Fruit fly (Drosophila melanogaster) whole organism, embryonic: ENCODE results near the gene Fpgs1.

Experiments
- B-H2 ChIP-seq: fragments of 200-800 bp; sonication (Bioruptor generic); optimal IDR thresholded peaks from 2 replicates; lab custom pipeline; 2018; ENCODE audit warnings: missing biosample characterization, mild to moderate bottlenecking, missing genetic modification characterization
- BtbVII ChIP-seq: fragments of 200-800 bp; sonication (Bioruptor generic); optimal IDR thresholded peaks from 3 replicates; lab custom pipeline; 2017; ENCODE audit warnings: missing biosample characterization, mild to moderate bottlenecking, missing genetic modification characterization
- Bteb2 ChIP-seq: fragments of 200-800 bp; sonication (Bioruptor generic); optimal IDR thresholded peaks from 2 replicates; lab custom pipeline; 2016; ENCODE audit warnings: missing biosample characterization, missing genetic modification characterization
- CG1024 ChIP-seq: fragments of 200-800 bp; sonication (Bioruptor generic); IDR thresholded peaks from 2 replicates; pipeline ENCODE4 v1.3.6; 2022; ENCODE audit warnings: missing biosample characterization, missing genetic modification characterization
- CG13287 ChIP-seq: fragments of 200-800 bp; sonication (Bioruptor generic); IDR thresholded peaks from 2 replicates; pipeline ENCODE4 v1.3.6; 2022; ENCODE audit warnings: missing biosample characterization, missing genetic modification characterization; ENCODE audit not compliant: partially characterized antibody
- CG13624 ChIP-seq: fragments of 200-800 bp; sonication (Bioruptor generic); optimal IDR thresholded peaks from 2 replicates; lab custom pipeline; 2016; ENCODE audit warnings: missing biosample characterization, missing genetic modification characterization
- CG14050 ChIP-seq: fragments of 200-800 bp; sonication (Bioruptor generic); IDR thresholded peaks from 3 replicates; pipeline ENCODE4 v1.3.6; 2022; ENCODE audit warnings: missing biosample characterization, missing genetic modification characterization
- CG1529 ChIP-seq: fragments of 200-800 bp; sonication (Bioruptor generic); optimal IDR thresholded peaks from 3 replicates; lab custom pipeline; 2018; ENCODE audit warnings: missing biosample characterization, missing genetic modification characterization
- CG15514 ChIP-seq: fragments of 200-800 bp; sonication (Bioruptor generic); optimal IDR thresholded peaks from 3 replicates; lab custom pipeline; 2017; ENCODE audit warnings: missing biosample characterization, missing genetic modification characterization, mild to moderate bottlenecking, moderate library complexity, missing genetic modification reagents
- CG1602 ChIP-seq: fragments of 200-800 bp; sonication (Bioruptor generic); optimal IDR thresholded peaks from 3 replicates; lab custom pipeline; 2016; ENCODE audit warnings: missing biosample characterization, missing genetic modification characterization
- CG17186 ChIP-seq: fragments of 200-800 bp; sonication (Bioruptor generic); optimal IDR thresholded peaks from 3 replicates; lab custom pipeline; 2017; ENCODE audit warnings: missing biosample characterization, missing genetic modification reagents, missing genetic modification characterization
- CG1832 ChIP-seq: fragments of 200-800 bp; sonication (Bioruptor generic); optimal IDR thresholded peaks from 2 replicates; lab custom pipeline; 2017; ENCODE audit warnings: missing biosample characterization, mild to moderate bottlenecking, missing genetic modification characterization, inconsistent platforms
- CG2712 ChIP-seq: fragments of 200-800 bp; optimal IDR thresholded peaks from 3 replicates; lab custom pipeline; 2019; ENCODE audit warnings: missing biosample characterization, mild to moderate bottlenecking, missing genetic modification characterization, moderate library complexity
- CG31224 ChIP-seq: fragments of 200-800 bp; sonication (Bioruptor generic); IDR thresholded peaks from 2 replicates; pipeline ENCODE4 v1.3.6; 2022; ENCODE audit warnings: missing biosample characterization, missing genetic modification characterization
- CG31388 ChIP-seq: fragments of 200-800 bp; sonication (Bioruptor generic); optimal IDR thresholded peaks from 2 replicates; lab custom pipeline; 2016; ENCODE audit warnings: missing biosample characterization, missing genetic modification characterization
- CG4617 ChIP-seq: fragments of 200-800 bp; sonication (Bioruptor generic); optimal IDR thresholded peaks from 3 replicates; lab custom pipeline; 2016; ENCODE audit warnings: missing biosample characterization, missing genetic modification characterization, borderline replicate concordance
- CG6689 ChIP-seq: fragments of 200-800 bp; sonication (Bioruptor generic); IDR thresholded peaks from 2 replicates; pipeline ENCODE4 v1.3.6; 2022; ENCODE audit warnings: missing biosample characterization, missing genetic modification characterization
- CG8478 ChIP-seq: fragments of >200 bp; optimal IDR thresholded peaks from 2 replicates; lab custom pipeline; 2018
- Dad ChIP-seq: fragments of 200-800 bp; sonication (Bioruptor generic); optimal IDR thresholded peaks from 3 replicates; lab custom pipeline; 2016; ENCODE audit warnings: missing biosample characterization, missing genetic modification characterization
- Elba2 ChIP-seq: fragments of 200-800 bp; sonication (Bioruptor generic); optimal IDR thresholded peaks from 3 replicates; lab custom pipeline; 2016; ENCODE audit warnings: missing biosample characterization, missing genetic modification characterization
- Gug ChIP-seq: fragments of 200-800 bp; sonication (Bioruptor generic); IDR thresholded peaks from 4 replicates; pipeline ENCODE4 v1.3.6; 2022; ENCODE audit warnings: missing biosample characterization, missing genetic modification characterization
- Hmr ChIP-seq: fragments of 200-800 bp; sonication (Bioruptor generic); optimal IDR thresholded peaks from 3 replicates; lab custom pipeline; 2017; ENCODE audit warnings: mild to moderate bottlenecking, missing biosample characterization, missing genetic modification reagents, missing genetic modification characterization
- Hmx ChIP-seq: fragments of 200-800 bp; sonication (Bioruptor generic); optimal IDR thresholded peaks from 2 replicates; lab custom pipeline; 2016; ENCODE audit warnings: missing biosample characterization, missing genetic modification characterization
- Hr51 ChIP-seq, 2 experiments: fragments of 200-800 bp; sonication (Bioruptor generic); optimal IDR thresholded peaks; 2 replicates in 1 of 2; 3 replicates in 1 of 2; lab custom pipeline; 2016 to 2018; ENCODE audit warnings: missing biosample characterization in 2 of 2, missing genetic modification characterization in 2 of 2, mild to moderate bottlenecking in 1 of 2, moderate library complexity in 1 of 2
- Jarid2 ChIP-seq: fragments of 200-800 bp; sonication (Bioruptor generic); optimal IDR thresholded peaks from 3 replicates; lab custom pipeline; 2017; ENCODE audit warnings: mild to moderate bottlenecking, missing biosample characterization, missing genetic modification reagents, missing genetic modification characterization
- Kr ChIP-seq: fragments of 200-800 bp; sonication (Bioruptor generic); optimal IDR thresholded peaks from 2 replicates; lab custom pipeline; 2017; ENCODE audit warnings: missing biosample characterization, mild to moderate bottlenecking, missing genetic modification characterization
- Mes4 ChIP-seq: fragments of 200-800 bp; sonication (Bioruptor generic); optimal IDR thresholded peaks from 2 replicates; lab custom pipeline; 2016; ENCODE audit warnings: missing biosample characterization, missing genetic modification characterization
- Sox100B ChIP-seq: fragments of 200-800 bp; sonication (Bioruptor generic); optimal IDR thresholded peaks from 3 replicates; lab custom pipeline; 2018; ENCODE audit warnings: missing biosample characterization, mild to moderate bottlenecking, missing genetic modification characterization
- Sry-δ ChIP-seq: fragments of 200-800 bp; sonication (Bioruptor generic); optimal IDR thresholded peaks from 2 replicates; lab custom pipeline; 2016; ENCODE audit warnings: missing biosample characterization, missing genetic modification characterization
- cwo ChIP-seq: fragments of 200-800 bp; sonication (Bioruptor generic); optimal IDR thresholded peaks from 3 replicates; lab custom pipeline; 2017; ENCODE audit warnings: missing biosample characterization, missing genetic modification characterization, mild to moderate bottlenecking, moderate library complexity, missing genetic modification reagents
- dmrt99B ChIP-seq: fragments of 200-800 bp; sonication (Bioruptor generic); optimal IDR thresholded peaks from 2 replicates; lab custom pipeline; 2018; ENCODE audit warnings: missing biosample characterization, mild to moderate bottlenecking, missing genetic modification characterization, moderate library complexity
- ind ChIP-seq: fragments of 200-800 bp; sonication (Bioruptor generic); optimal IDR thresholded peaks from 3 replicates; lab custom pipeline; 2016; ENCODE audit warnings: missing biosample characterization, missing genetic modification characterization
- insv ChIP-seq, 2 experiments: fragments of 200-800 bp; sonication (Bioruptor generic); optimal IDR thresholded peaks; 3 replicates each; lab custom pipeline; 2016 to 2018; ENCODE audit warnings: missing biosample characterization in 2 of 2, missing genetic modification characterization in 2 of 2
- jing ChIP-seq: fragments of 200-800 bp; sonication (Bioruptor generic); optimal IDR thresholded peaks from 2 replicates; lab custom pipeline; 2018; ENCODE audit warnings: missing biosample characterization, mild to moderate bottlenecking, missing genetic modification characterization
- lola ChIP-seq, 3 experiments: fragments of >200 bp in 2 of 3; fragments of 200-800 bp in 1 of 3; sonication (Bioruptor generic) in 1 of 3; optimal IDR thresholded peaks; 2 replicates each; lab custom pipeline; 2017 to 2019; ENCODE audit warnings: missing biosample characterization in 3 of 3, missing genetic modification characterization in 3 of 3, mild to moderate bottlenecking in 1 of 3, moderate library complexity in 1 of 3
- mld ChIP-seq: fragments of 200-800 bp; sonication (Bioruptor generic); IDR thresholded peaks from 3 replicates; pipeline ENCODE4 v1.3.6; 2022; ENCODE audit warnings: missing biosample characterization, missing genetic modification characterization; ENCODE audit not compliant: partially characterized antibody
- odd ChIP-seq: fragments of 200-800 bp; sonication (Bioruptor generic); optimal IDR thresholded peaks from 2 replicates; lab custom pipeline; 2017; ENCODE audit warnings: missing biosample characterization, mild to moderate bottlenecking, missing genetic modification characterization
- otp ChIP-seq: fragments of 200-800 bp; sonication (Bioruptor generic); IDR thresholded peaks from 3 replicates; pipeline ENCODE4, ENCODE4 v1.3.6; 2022; ENCODE audit warnings: missing biosample characterization, missing genetic modification characterization
- pnt ChIP-seq: fragments of 200-800 bp; sonication (Bioruptor generic); optimal IDR thresholded peaks from 3 replicates; lab custom pipeline; 2016; ENCODE audit warnings: missing biosample characterization, missing genetic modification characterization
- pros ChIP-seq: fragments of 200-800 bp; sonication (Bioruptor generic); optimal IDR thresholded peaks from 3 replicates; lab custom pipeline; 2019; ENCODE audit warnings: missing biosample characterization, mild to moderate bottlenecking, missing genetic modification characterization, moderate library complexity
- row ChIP-seq: fragments of 200-800 bp; sonication (Bioruptor generic); IDR thresholded peaks from 3 replicates; pipeline ENCODE4 v1.3.6; 2022; ENCODE audit warnings: missing biosample characterization, missing genetic modification characterization
- sens ChIP-seq: fragments of 200-800 bp; sonication (Bioruptor generic); peaks from one replicate; lab custom pipeline; 2016; ENCODE audit warnings: missing biosample characterization, missing genetic modification characterization
- slp2 ChIP-seq: fragments of 200-800 bp; sonication (Bioruptor generic); optimal IDR thresholded peaks from 2 replicates; lab custom pipeline; 2016; ENCODE audit warnings: missing biosample characterization, missing genetic modification characterization
- tx ChIP-seq: fragments of 200-800 bp; sonication (Bioruptor generic); optimal IDR thresholded peaks from 2 replicates; lab custom pipeline; 2016; ENCODE audit warnings: missing biosample characterization, missing genetic modification characterization
- vfl ChIP-seq: fragments of 200-800 bp; sonication (Bioruptor generic); optimal IDR thresholded peaks from 2 replicates; lab custom pipeline; 2016; ENCODE audit warnings: missing biosample characterization, missing genetic modification characterization
- vnd ChIP-seq: fragments of 200-800 bp; sonication (Bioruptor generic); IDR thresholded peaks from 3 replicates; pipeline ENCODE4 v1.3.6; 2022; ENCODE audit warnings: missing biosample characterization, missing genetic modification characterization; ENCODE audit not compliant: partially characterized antibody
- zen2 ChIP-seq: fragments of 200-800 bp; sonication (Bioruptor generic); IDR thresholded peaks from 3 replicates; pipeline ENCODE4 v1.3.6; 2022; ENCODE audit warnings: missing biosample characterization, missing genetic modification characterization; ENCODE audit not compliant: partially characterized antibody
- zfh2 ChIP-seq: fragments of 200-800 bp; sonication (Bioruptor generic); optimal IDR thresholded peaks from 2 replicates; lab custom pipeline; 2016; ENCODE audit warnings: missing biosample characterization, missing genetic modification characterization

The Fpgs1 gene

dm6 chrX:12582984-12583869, 28.4 kb upstream of the Fpgs1 start, which contains the start of gene Pits (continued):
- TF ChIP-seq B-H2 (peak; percentile 50), Hr51 (GFP tag; optimal IDR thresholded peaks at IDR 0.05; lab: Kevin White, UChicago) (peak; percentile 18 to 45), Hmx (GFP tag; lab: Kevin White, UChicago) (no peak), odd (GFP tag; lab: Kevin White, UChicago) (peak; percentile 30), CG31388 (GFP tag; lab: Kevin White, UChicago) (no peak), tx (GFP tag; lab: Kevin White, UChicago) (peak; percentile 26), Mes4 (GFP tag; lab: Kevin White, UChicago) (peak; percentile 40), CG1024 (GFP tag; lab: Robert Waterston, UW) (no peak), zen2 (GFP tag; lab: Robert Waterston, UW) (0 out of 3 replicates have a peak, but pooled peaks have one; percentile 31), Jarid2 (GFP tag; lab: Kevin White, UChicago) (peak; percentile 96), row (GFP tag; lab: Robert Waterston, UW) (peak; percentile 67), CG13624 (GFP tag; lab: Kevin White, UChicago) (peak; percentile 84), BtbVII (peak; percentile 59), Bteb2 (GFP tag; lab: Kevin White, UChicago) (no peak), pnt (GFP tag; lab: Kevin White, UChicago) (no peak), jing (GFP tag; lab: Kevin White, UChicago) (no peak), Hmr (GFP tag; lab: Kevin White, UChicago) (peak; percentile 79), CG14050 (GFP tag; lab: Robert Waterston, UW) (no peak), CG1832 (peak; percentile 91), Sry-δ (GFP tag; lab: Kevin White, UChicago) (peak; percentile 46), CG17186 (GFP tag; lab: Kevin White, UChicago) (peak; percentile 34), lola (GFP tag; optimal IDR thresholded peaks at IDR 0.05; lab: Kevin White, UChicago) (peak in 1 of 3 experiments; percentile 28), CG13287 (GFP tag; lab: Robert Waterston, UW) (peak; percentile 70), Elba2 (GFP tag; lab: Kevin White, UChicago) (no peak), Kr (GFP tag; lab: Kevin White, UChicago) (no peak), CG1529 (GFP tag; lab: Kevin White, UChicago) (no peak), CG4617 (peak; percentile 31), cwo (GFP tag; lab: Kevin White, UChicago) (peak; percentile 89), CG31224 (GFP tag; lab: Robert Waterston, UW) (no peak), vfl (GFP tag; lab: Kevin White, UChicago) (no peak), slp2 (GFP tag; lab: Kevin White, UChicago) (no peak), dmrt99B (tag; lab: Kevin White, UChicago) (peak; percentile 24), CG2712 (peak; percentile 40), Gug (GFP tag; lab: Robert Waterston, UW) (peak; percentile 32; the same call in 2 of the 4 replicates), sens (GFP tag; lab: Kevin White, UChicago) (peak; percentile 70), CG1602 (GFP tag; lab: Kevin White, UChicago) (peak; percentile 45), pros (peak; percentile 95), Sox100B (GFP tag; lab: Kevin White, UChicago) (peak; percentile 33), Dad (GFP tag; lab: Kevin White, UChicago) (peak; percentile 53), zfh2 (no peak), CG15514 (GFP tag; lab: Kevin White, UChicago) (peak; percentile 79), CG8478 (lab: Kevin White, UChicago) (no peak), mld (GFP tag; lab: Robert Waterston, UW) (0 out of 3 replicates have a peak, but pooled peaks have one; percentile 43), insv (GFP tag; optimal IDR thresholded peaks at IDR 0.05; lab: Kevin White, UChicago) (peak in 1 of 2 experiments; percentile 53), ind (GFP tag; lab: Kevin White, UChicago) (no peak), CG6689 (GFP tag; lab: Robert Waterston, UW) (peak; percentile 56), vnd (GFP tag; lab: Robert Waterston, UW) (no peak), otp (GFP tag; lab: Robert Waterston, UW) (no peak; the same call in 2 of the 3 replicates)
